Worm (Caenorhabditis elegans): ENCODE results near the gene rskd-1.

Gene rskd-1

DNA sequence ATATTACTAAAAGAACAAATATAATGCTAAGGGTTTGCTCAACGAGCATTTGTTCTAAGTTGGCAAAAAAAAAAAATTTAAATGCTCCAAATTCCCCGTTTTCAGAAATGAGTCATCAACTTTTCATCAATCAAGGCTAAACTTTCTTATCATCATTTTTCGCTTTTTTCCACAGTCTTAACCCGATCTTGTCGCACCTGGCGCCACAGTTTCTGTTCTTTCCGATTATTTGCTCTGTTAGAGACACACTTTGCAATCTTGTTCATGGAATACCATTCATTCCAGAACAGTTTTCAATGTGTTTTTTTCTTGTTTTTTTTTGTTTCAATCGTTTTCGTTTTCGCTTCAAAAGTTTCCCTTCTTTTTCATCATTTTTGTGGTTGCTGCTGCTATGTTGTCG lies 9.8 kb upstream of the rskd-1 start:
- TF ChIP-seq ref-1 (GFP tag; conservative IDR thresholded peaks at IDR 0.05): no peak
- TF ChIP-seq ztf-29 (GFP tag; IDR thresholded peaks at IDR 0.05): no peak
- no peak for TF ChIP-seq flt-1 (GFP tag; IDR thresholded peaks at IDR 0.05)
- TF ChIP-seq T22C8.4 (GFP tag; IDR thresholded peaks at IDR 0.05): no peak
- no peak for TF ChIP-seq ztf-23 (GFP tag; IDR thresholded peaks at IDR 0.05)
- TF ChIP-seq cog-1 (tag; optimal IDR thresholded peaks at IDR 0.05): no peak
- TF ChIP-seq med-1 (GFP tag; optimal IDR thresholded peaks at IDR 0.05; ENCODE audit: insufficient read depth): no peak
- no peak for TF ChIP-seq klf-2 (GFP tag; conservative IDR thresholded peaks at IDR 0.05)
- TF ChIP-seq tab-1 (GFP tag; IDR thresholded peaks at IDR 0.05): no peak

DNA sequence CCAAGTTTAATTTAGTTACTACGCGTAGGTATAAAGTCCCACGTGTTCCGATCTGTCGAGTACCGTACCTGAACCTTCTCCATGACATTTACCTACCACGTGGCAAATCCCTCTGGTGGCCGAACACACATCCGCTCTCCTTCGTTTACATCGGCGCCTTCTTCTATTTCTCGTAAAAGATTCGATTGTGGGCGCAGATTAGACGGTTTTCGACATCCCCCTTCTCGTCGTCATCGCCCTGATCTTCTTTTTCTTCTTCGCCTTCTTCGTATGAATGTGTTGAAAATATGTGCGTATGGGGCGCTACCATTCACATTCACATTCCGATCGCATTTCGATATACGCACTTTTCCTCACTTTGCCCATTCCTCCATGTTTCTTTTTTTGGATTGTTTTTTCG lies 8.4 kb upstream of the rskd-1 start:
- TF ChIP-seq ztf-23 (GFP tag; IDR thresholded peaks at IDR 0.05) (no peak), T22C8.4 (GFP tag; IDR thresholded peaks at IDR 0.05) (no peak), tab-1 (GFP tag; IDR thresholded peaks at IDR 0.05) (no peak), med-1 (GFP tag; optimal IDR thresholded peaks at IDR 0.05; ENCODE audit: insufficient read depth) (no peak), klf-2 (GFP tag; conservative IDR thresholded peaks at IDR 0.05) (no peak), cog-1 (tag; optimal IDR thresholded peaks at IDR 0.05) (no peak), flt-1 (GFP tag; IDR thresholded peaks at IDR 0.05) (no peak), ref-1 (GFP tag; conservative IDR thresholded peaks at IDR 0.05) (no peak), ztf-29 (GFP tag; IDR thresholded peaks at IDR 0.05) (no peak)

DNA sequence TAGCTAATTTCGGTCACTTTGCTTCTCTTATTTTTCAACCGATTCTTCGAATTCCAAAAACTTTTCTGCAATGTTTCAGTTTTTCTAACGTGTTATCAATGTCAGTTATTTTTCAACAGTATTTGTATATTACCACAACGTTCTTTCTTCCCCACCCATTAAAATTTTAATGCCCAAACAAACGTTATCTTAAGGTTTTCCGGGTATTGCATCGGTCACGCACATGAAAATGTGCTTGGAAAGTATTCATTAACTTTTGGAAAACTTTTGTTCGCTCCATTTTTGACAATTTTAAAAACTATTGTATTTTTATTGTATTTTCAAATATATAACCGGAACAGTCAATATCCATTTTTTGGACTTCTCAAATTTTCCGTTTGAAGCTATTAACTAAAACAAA lies 7.7 kb upstream of the rskd-1 start:
- TF ChIP-seq klf-2 (GFP tag; conservative IDR thresholded peaks at IDR 0.05) (no peak), flt-1 (GFP tag; IDR thresholded peaks at IDR 0.05) (no peak), tab-1 (GFP tag; IDR thresholded peaks at IDR 0.05) (no peak), T22C8.4 (GFP tag; IDR thresholded peaks at IDR 0.05) (no peak), ref-1 (GFP tag; conservative IDR thresholded peaks at IDR 0.05) (no peak), med-1 (GFP tag; optimal IDR thresholded peaks at IDR 0.05; ENCODE audit: insufficient read depth) (no peak), cog-1 (tag; optimal IDR thresholded peaks at IDR 0.05) (no peak), ztf-23 (GFP tag; IDR thresholded peaks at IDR 0.05) (no peak), ztf-29 (GFP tag; IDR thresholded peaks at IDR 0.05) (no peak)

DNA sequence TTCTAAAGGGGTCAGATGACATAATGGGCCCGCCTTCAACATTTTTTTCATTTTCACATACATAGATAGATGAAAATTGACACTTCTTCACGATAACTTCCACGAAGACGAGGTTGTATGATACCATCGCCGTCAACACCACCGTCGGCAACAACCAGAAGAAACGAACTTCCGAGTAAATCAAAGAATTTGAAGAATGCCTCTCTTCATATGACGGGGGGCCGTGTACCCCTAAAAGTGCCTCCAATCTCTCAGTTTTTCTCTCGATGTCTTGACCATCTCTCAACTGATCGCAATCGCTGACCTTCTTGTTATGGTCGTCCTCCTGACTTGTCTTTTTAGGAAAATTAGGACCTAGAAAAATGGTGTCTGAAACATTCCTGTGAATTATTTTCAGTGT lies 7.1 kb upstream of the rskd-1 start:
- no peak for TF ChIP-seq med-1 (GFP tag; optimal IDR thresholded peaks at IDR 0.05; ENCODE audit: insufficient read depth)

DNA sequence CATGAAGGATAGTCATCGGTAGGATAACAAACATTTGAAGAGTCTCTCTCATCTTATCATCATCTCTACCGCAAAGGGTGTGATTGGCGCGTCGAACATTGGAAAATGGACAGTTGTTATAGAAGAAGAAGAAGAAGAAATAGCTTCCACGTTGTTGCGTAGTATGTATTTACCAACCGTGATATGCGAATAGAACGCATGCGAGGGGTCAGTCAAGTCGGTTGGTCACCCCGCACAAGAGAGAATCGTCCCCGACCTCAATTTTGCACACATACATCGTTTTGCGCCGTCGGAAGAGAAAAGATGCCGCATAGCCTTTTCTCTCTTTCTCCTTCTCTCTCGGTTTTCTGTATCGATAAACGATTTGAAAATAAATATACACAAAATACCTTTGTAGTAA lies 6.6 kb upstream of the rskd-1 start:
- TF ChIP-seq ztf-29 (GFP tag; IDR thresholded peaks at IDR 0.05) (no peak), ref-1 (GFP tag; conservative IDR thresholded peaks at IDR 0.05) (no peak), med-1 (GFP tag; optimal IDR thresholded peaks at IDR 0.05; ENCODE audit: insufficient read depth) (no peak), T22C8.4 (GFP tag; IDR thresholded peaks at IDR 0.05) (no peak), klf-2 (GFP tag; conservative IDR thresholded peaks at IDR 0.05) (no peak)

DNA sequence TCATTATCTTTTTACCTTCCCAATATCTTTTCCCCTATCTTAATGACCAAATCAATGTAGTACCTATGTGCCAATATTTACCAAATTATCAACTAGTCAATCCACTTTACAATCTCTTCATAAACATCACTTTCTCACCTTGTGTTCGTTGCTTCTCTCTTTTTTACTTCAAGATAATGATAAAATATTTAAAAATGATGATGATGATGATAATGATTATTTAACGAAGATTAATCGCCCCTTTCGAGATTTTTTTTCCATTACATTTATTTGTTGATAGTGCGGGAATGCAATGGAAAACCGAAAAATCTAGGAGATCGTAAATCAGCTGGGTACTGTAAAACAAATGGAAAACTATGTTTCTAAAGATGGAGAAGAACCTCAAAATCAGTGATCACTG lies 5.7 kb upstream of the rskd-1 start:
- TF ChIP-seq T22C8.4 (GFP tag; IDR thresholded peaks at IDR 0.05) (no peak), klf-2 (GFP tag; conservative IDR thresholded peaks at IDR 0.05) (no peak), ztf-29 (GFP tag; IDR thresholded peaks at IDR 0.05) (no peak), med-1 (GFP tag; optimal IDR thresholded peaks at IDR 0.05; ENCODE audit: insufficient read depth) (no peak), ref-1 (GFP tag; conservative IDR thresholded peaks at IDR 0.05) (no peak), ztf-23 (GFP tag; IDR thresholded peaks at IDR 0.05) (no peak), cog-1 (tag; optimal IDR thresholded peaks at IDR 0.05) (no peak), flt-1 (GFP tag; IDR thresholded peaks at IDR 0.05) (no peak), tab-1 (GFP tag; IDR thresholded peaks at IDR 0.05) (no peak)

DNA sequence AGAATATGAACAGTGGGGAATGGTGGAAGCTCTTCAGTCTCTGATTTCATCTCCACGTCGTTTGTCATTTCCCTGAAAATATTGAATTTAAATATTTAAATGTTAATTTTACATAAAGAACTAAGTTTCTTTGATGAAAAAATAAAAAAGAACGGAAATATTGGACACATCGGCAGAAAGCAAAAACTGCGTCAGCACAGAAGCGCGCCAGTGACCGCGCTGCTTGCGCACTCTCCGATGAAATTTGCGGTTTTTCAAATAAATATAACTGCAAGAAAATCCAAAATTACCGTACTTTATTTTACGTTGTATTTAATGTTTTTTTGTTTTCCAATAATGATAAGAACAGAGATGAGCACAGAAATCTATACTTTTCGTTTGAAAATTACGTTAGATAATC lies 3.2 kb upstream of the rskd-1 start, which contains the start of the genes srpa-68 and srh-16:
Gene srpa-68, minus strand, starts transcription at position 72 of the 400 bp plus-strand sequence.
Gene srh-16, plus strand, starts transcription at position 275 of the 400 bp plus-strand sequence.
- TF ChIP-seq tab-1 (GFP tag; IDR thresholded peaks at IDR 0.05): peak; percentile 67; the same call in 1 of the 2 replicates
- TF ChIP-seq flt-1 (GFP tag; IDR thresholded peaks at IDR 0.05): peak; percentile 87
- TF ChIP-seq klf-2 (GFP tag; conservative IDR thresholded peaks at IDR 0.05): 0 out of 2 replicates have a peak, but pooled peaks have one; percentile 48
- peak; percentile 49 for TF ChIP-seq med-1 (GFP tag; optimal IDR thresholded peaks at IDR 0.05; ENCODE audit: insufficient read depth)
- TF ChIP-seq ref-1 (GFP tag; conservative IDR thresholded peaks at IDR 0.05): no peak
- TF ChIP-seq T22C8.4 (GFP tag; IDR thresholded peaks at IDR 0.05): no peak
- TF ChIP-seq ztf-23 (GFP tag; IDR thresholded peaks at IDR 0.05): peak; percentile 83
- TF ChIP-seq ztf-29 (GFP tag; IDR thresholded peaks at IDR 0.05): 0 out of 2 replicates have a peak, but pooled peaks have one; percentile 19
- TF ChIP-seq cog-1 (tag; optimal IDR thresholded peaks at IDR 0.05): peak; percentile 79

DNA sequence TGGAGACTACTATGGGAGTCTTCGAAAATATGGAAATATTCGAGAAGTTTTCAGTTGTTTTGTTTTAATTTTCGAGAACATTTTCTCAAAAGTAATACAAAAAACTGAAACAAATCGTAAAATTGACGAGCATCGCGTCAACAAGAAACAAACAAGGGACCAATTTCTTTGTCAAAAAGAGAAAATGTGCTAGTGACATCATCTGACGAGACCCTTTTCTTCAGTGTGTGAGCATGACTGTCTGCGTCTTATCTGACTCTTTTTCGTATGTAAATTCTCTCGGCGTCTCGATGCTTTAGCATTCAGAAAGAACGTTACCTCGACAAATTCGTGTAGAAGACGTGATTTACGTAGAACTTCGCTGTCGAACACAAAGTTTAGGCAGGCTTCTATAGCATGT lies 748 bp downstream of the rskd-1 start:
- TF ChIP-seq flt-1 (GFP tag; IDR thresholded peaks at IDR 0.05) (no peak), tab-1 (GFP tag; IDR thresholded peaks at IDR 0.05) (no peak), ref-1 (GFP tag; conservative IDR thresholded peaks at IDR 0.05) (no peak), klf-2 (GFP tag; conservative IDR thresholded peaks at IDR 0.05) (no peak), ztf-23 (GFP tag; IDR thresholded peaks at IDR 0.05) (no peak), T22C8.4 (GFP tag; IDR thresholded peaks at IDR 0.05) (no peak), ztf-29 (GFP tag; IDR thresholded peaks at IDR 0.05) (no peak), med-1 (GFP tag; optimal IDR thresholded peaks at IDR 0.05; ENCODE audit: insufficient read depth) (no peak), cog-1 (tag; optimal IDR thresholded peaks at IDR 0.05) (no peak)

DNA sequence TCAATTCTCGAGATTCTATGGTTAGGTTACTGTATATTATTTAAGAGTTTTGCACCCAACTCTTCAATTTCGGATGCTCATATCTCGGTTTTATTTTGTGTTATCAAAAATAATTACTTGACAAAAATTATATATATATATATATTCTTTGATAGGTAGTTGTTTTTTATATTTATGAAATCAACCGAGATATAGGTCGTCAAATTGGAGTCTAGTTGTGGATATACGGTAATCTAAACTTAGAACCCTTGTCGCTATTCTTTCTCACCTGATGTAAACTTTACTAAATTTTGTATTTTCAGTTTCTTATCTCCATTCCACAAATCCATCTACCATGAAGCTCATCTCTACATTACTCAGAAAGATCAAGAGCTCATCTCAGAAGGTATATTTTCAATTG lies 5.2 kb downstream of the rskd-1 start, which contains the start of gene F55C5.10:
Gene F55C5.10, plus strand, starts transcription at position 301 of the 400 bp plus-strand sequence.
- no peak for TF ChIP-seq T22C8.4 (GFP tag; IDR thresholded peaks at IDR 0.05)
- TF ChIP-seq cog-1 (tag; optimal IDR thresholded peaks at IDR 0.05): no peak
- TF ChIP-seq tab-1 (GFP tag; IDR thresholded peaks at IDR 0.05): no peak
- TF ChIP-seq med-1 (GFP tag; optimal IDR thresholded peaks at IDR 0.05; ENCODE audit: insufficient read depth): no peak
- no peak for TF ChIP-seq ztf-29 (GFP tag; IDR thresholded peaks at IDR 0.05)
- TF ChIP-seq ztf-23 (GFP tag; IDR thresholded peaks at IDR 0.05): no peak
- no peak for TF ChIP-seq ref-1 (GFP tag; conservative IDR thresholded peaks at IDR 0.05)

DNA sequence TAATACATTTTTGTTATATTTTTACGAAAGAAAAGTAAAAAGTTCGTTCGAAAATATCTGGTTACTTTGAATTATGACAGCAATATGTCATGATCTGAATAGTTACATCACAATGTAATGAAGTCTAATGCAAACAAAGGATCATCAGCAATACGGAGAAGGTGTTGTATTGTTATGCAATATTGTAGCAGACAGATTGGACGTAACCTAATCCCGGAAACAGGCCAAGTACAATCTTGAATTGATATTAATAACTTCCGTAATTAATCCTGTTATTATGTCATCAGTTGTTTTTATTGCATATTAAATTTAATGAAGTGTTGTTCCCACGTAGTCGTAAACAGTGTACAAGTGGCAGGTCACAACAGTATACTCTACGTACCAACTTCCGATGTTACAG lies 6.9 kb downstream of the rskd-1 start:
- TF ChIP-seq tab-1 (GFP tag; IDR thresholded peaks at IDR 0.05): no peak
- TF ChIP-seq ref-1 (GFP tag; conservative IDR thresholded peaks at IDR 0.05): no peak
- TF ChIP-seq med-1 (GFP tag; optimal IDR thresholded peaks at IDR 0.05; ENCODE audit: insufficient read depth): no peak
- TF ChIP-seq flt-1 (GFP tag; IDR thresholded peaks at IDR 0.05): no peak
- no peak for TF ChIP-seq ztf-23 (GFP tag; IDR thresholded peaks at IDR 0.05)
- TF ChIP-seq klf-2 (GFP tag; conservative IDR thresholded peaks at IDR 0.05): no peak
- TF ChIP-seq ztf-29 (GFP tag; IDR thresholded peaks at IDR 0.05): no peak
- no peak for TF ChIP-seq T22C8.4 (GFP tag; IDR thresholded peaks at IDR 0.05)
- no peak for TF ChIP-seq cog-1 (tag; optimal IDR thresholded peaks at IDR 0.05)
